Fruit fly (Drosophila melanogaster) whole organism, larva: ENCODE data around the gene CG31957.

Source experiments
- noc ChIP-seq: fragments of 200-800 bp; sonication (Bioruptor generic); optimal IDR thresholded peaks from 3 replicates; lab custom pipeline; 2019; ENCODE audit warnings: missing biosample characterization, mild to moderate bottlenecking, missing genetic modification characterization, moderate library complexity

Gene CG31957

DNA sequence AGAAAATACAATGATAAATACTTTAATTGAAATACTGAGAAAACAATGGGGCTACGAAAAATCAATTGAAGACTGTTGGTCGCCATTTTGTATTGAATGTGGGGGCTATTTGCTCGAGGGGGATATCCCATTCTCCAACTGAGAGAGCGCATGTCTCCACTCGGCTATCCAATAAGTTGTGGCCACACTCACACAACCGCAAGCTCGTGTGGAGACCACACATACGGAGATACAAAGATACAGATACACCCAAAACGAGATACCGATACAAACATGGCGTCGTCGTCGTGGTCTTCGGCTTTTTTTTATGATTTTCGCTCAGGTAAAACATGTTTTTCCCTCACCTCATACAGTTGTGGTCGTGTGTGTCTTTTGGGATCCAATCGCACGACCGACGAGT, 37.0 kb downstream of the CG31957 start:
- TF ChIP-seq noc (tag; lab: Kevin White, UChicago) = no peak

DNA sequence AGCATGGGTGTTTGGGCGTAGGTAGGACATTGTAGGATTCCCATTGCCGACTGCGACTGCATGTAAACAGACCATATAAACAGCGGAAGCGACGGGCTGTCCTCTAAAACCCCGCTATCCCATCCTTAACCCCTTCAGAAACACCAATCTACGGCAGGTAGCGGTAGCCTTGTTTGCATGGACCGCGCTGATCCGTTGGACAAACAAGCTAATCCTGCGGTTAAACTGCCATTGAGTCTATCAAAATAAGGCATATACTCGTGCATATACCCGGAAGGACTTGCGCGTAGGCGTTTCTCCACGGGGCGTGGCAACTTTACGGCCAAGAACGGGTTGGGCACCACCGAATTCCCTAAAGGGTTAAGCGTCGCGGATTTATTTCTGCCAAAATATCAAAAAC, 38.3 kb downstream of the CG31957 start:
- no peak for TF ChIP-seq noc (tag; lab: Kevin White, UChicago)

DNA sequence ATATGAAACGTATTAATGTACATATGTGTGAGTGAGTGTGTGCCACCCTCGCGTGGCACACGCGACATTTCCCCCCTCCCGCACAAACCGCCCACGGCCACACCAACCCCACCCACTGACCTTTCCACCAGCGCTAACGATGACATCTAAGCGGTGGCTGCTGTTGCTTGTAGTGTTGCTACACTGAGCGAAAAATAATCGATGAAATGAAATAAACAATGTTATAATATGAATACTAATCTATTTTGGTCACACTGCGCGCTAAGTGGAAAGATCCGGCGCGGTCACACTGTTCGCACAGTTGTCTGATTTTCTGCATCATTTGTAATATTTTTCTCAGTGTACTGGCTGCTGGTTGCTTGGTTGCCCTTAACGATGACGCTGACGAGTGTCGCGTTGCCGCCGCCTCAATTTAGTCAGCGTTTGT, 40.0 kb downstream of the CG31957 start:
- TF ChIP-seq noc (tag; lab: Kevin White, UChicago) = no peak

DNA sequence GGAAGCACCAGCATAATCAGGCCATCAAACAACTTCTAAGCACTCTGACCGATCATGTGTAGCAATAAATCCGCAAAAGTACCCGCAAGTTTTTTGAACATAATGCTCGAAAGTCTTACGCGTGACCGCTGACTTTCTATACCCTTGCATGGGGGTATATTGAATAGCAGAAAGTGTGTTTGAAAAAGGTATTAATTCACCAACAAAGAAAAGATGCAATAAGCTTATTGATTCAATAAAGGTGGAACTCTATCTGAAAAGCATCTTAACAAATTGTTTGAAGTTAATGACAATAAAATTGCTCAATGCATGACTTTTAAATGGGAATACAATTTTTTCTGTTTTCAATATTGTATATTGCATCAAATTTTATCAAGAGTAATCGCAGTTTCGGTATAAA, 40.6 kb downstream of the CG31957 start:
- no peak for TF ChIP-seq noc (tag; lab: Kevin White, UChicago)

DNA sequence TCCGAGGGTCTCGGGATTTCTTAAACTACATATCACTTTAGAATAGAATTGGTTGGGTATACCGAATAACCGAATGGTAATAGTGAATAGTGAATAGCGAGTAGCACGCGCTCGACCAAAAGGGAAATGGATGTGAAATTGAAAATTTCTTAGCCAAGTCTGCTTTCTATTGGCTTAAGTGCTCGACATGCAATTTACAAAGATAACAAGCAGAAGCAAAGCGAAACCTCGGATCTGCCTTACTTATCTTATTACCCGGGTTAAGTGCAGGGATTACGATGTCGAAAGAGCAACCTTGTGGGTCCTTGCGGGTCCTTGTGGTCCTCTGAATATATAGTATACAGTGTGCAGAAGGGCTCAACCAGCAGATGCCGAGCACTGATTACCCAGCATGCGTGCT, 43.0 kb downstream of the CG31957 start:
- TF ChIP-seq noc (tag; lab: Kevin White, UChicago) = no peak

DNA sequence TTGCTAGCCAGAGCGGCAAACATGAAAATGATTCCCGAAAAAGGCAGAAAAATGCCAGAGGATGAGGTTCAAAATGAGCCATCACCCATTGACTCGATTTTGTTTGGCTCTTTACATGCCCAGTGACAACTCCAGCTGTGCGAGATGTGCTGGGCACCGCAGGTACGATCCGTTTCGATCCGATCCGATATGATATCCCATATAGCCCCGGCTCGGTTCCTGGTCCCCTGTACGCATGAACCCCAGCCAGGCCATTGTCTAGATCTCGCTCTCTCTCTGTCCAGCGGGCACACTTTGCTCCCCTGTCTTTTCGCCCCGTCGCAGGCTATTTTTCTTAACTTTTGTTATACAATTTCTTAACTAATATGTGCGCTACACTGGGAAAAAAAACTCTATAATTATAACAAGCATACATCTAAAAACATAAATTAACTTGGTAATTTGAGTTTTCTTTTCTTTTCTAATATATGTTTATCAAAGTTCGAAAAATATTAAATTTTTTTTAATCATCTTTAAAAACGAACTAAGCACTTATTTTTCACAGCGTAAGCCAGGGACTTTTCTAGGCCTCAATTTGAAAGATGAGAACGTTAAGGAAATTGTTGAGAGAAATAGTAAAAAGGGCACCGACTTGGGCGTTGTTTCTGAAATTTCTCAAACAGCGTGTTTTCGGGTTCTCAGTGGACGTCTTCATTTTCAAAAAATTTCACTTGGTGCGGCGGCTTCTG, 44.7 kb downstream of the CG31957 start:
- no peak for TF ChIP-seq noc (tag; lab: Kevin White, UChicago)

DNA sequence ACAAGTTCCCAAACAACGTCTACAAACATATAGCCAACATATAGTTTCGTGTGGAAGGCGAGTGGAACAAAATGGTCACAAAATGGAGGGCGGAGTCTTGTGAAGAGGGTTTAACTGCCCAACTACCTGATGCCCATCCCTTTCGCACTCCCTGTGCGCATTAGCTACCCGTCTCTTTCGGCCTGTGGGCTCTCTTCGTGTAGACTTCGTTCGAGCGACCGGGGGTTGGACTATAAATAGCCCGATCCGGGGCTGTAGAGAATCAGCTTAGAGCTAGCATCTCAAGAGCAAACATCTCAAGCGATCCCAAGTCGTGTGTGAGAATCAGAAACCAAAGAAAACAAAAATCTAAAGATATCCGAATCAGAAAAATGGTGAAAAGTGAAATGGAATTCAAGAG, 46.8 kb downstream of the CG31957 start, which contains the start of gene slp1:
slp1 (plus strand) TSS at position 263 of the 400 bp plus-strand sequence.
- no peak for TF ChIP-seq noc (tag; lab: Kevin White, UChicago)

DNA sequence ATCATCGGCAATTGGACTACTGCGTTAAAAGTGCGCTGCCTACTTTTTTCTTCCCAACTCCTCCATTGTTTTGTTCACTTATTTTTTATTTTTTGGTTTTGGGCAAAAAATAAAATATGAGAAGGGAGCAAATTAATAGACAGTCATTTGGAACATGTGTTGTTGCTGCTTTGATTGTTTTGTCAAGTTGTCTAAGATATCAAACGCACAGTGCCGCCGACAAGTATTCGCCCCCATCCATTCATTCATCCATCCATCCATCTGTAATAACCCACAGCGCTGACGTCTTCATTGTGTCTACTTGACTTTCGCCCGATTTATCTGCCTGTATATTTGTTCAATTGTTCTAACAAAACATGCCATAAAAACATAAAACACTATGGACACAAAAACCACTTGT, 48.4 kb downstream of the CG31957 start:
- TF ChIP-seq noc (tag; lab: Kevin White, UChicago) = no peak

DNA sequence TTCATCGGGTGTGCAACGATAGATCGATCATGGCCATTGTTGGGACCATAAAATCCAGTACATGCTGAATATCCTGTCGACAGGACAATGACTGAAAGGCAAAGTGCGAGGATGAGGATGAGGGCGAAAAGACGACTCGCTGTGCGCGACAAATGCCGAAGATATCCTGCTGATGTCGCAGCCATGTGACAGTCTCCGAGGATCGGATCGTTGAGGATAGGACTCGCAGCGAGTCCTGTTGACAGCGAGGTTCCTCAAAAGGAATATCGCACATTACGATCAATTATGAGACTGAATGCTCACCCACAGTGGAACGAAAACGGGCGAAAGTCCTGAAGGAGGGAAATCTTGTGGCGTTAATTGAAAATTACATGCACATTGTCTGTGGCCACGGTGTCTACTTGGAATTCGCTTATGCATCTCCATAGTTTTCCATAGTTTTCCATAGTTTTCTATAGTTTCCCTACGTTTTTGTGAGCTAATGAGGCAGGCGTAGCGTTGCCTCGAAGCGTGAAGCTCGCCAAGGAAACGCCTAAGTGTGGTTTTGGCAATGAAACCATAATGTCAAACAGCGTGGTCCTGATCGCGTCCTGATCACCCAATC, 49.7 kb downstream of the CG31957 start:
- no peak for TF ChIP-seq noc (tag; lab: Kevin White, UChicago)
